Fruit fly (Drosophila melanogaster): Measurements from ENCODE around the gene CG32576.

CG32576 gene

dm6 chrX:16297618-16298017 lies 9.3 kb upstream of the CG32576 start, which contains the start of gene ERp44 (continued):
- TF ChIP-seq CG6683 (GFP tag; optimal IDR thresholded peaks at IDR 0.05) (no peak), Dref (GFP tag; IDR thresholded peaks at IDR 0.05) (no peak), chn (GFP tag; optimal IDR thresholded peaks at IDR 0.05) (no peak), hth (optimal IDR thresholded peaks at IDR 0.05) (no peak), Chrac-16 (GFP tag; optimal IDR thresholded peaks at IDR 0.05) (no peak), dpn (GFP tag; optimal IDR thresholded peaks at IDR 0.05) (no peak), CG4820 (GFP tag; optimal IDR thresholded peaks at IDR 0.05) (no peak)

- TF ChIP-seq TFAM (GFP tag; optimal IDR thresholded peaks at IDR 0.05) (no peak), ems (GFP tag; optimal IDR thresholded peaks at IDR 0.05) (peak; percentile 31), Sry-β (GFP tag; optimal IDR thresholded peaks at IDR 0.05) (no peak), mirr (GFP tag; optimal IDR thresholded peaks at IDR 0.05) (peak; percentile 51), CG4617 (GFP tag; optimal IDR thresholded peaks at IDR 0.05; ENCODE audit: borderline replicate concordance) (peak; percentile 71), dmrt11E (tag; optimal IDR thresholded peaks at IDR 0.05) (no peak), CG17361 (GFP tag; IDR thresholded peaks at IDR 0.05) (no peak; the same call in 2 of the 3 replicates), chif (GFP tag; optimal IDR thresholded peaks at IDR 0.05) (peak in 1 of 2 experiments; percentile 26), fd96Cb (tag; optimal IDR thresholded peaks at IDR 0.05) (no peak), CG1603 (tag; optimal IDR thresholded peaks at IDR 0.05) (peak; percentile 77), cato (GFP tag; optimal IDR thresholded peaks at IDR 0.05; ENCODE audit: borderline replicate concordance) (no peak), Med (GFP tag) (peak; percentile 95), CG7839 (tag; optimal IDR thresholded peaks at IDR 0.05) (no peak), trh (GFP tag; optimal IDR thresholded peaks at IDR 0.05) (no peak), CG33557 (GFP tag; optimal IDR thresholded peaks at IDR 0.05) (no peak), nom (GFP tag; optimal IDR thresholded peaks at IDR 0.05) (no peak), CG3847 (GFP tag; IDR thresholded peaks at IDR 0.05) (peak; percentile 67), peb (GFP tag; IDR thresholded peaks at IDR 0.05) (no peak), CG12155 (GFP tag; optimal IDR thresholded peaks at IDR 0.05) (peak; percentile 53), CG6854 (GFP tag; optimal IDR thresholded peaks at IDR 0.05) (no peak), CG2202 (tag; optimal IDR thresholded peaks at IDR 0.05) (no peak), HLH54F (GFP tag; optimal IDR thresholded peaks at IDR 0.05) (peak; percentile 66), B-H1 (GFP tag; IDR thresholded peaks at IDR 0.05) (no peak), Chrac-16 (GFP tag; optimal IDR thresholded peaks at IDR 0.05) (no peak), al (GFP tag; IDR thresholded peaks at IDR 0.05) (0 out of 2 replicates have a peak, but pooled peaks have one; percentile 10), Ada2b (GFP tag; IDR thresholded peaks at IDR 0.05) (no peak), CG7556 (GFP tag; optimal IDR thresholded peaks at IDR 0.05) (no peak), H15 (GFP tag; IDR thresholded peaks at IDR 0.05) (no peak), Hand (GFP tag; optimal IDR thresholded peaks at IDR 0.05) (no peak), CG13287 (GFP tag; IDR thresholded peaks at IDR 0.05; ENCODE audit: partially characterized antibody) (peak; percentile 82), zen2 (GFP tag; IDR thresholded peaks at IDR 0.05; ENCODE audit: partially characterized antibody) (no peak; the same call in 1 of the 3 replicates), CG2120 (GFP tag; optimal IDR thresholded peaks at IDR 0.05) (peak; percentile 73), yki (optimal IDR thresholded peaks at IDR 0.05) (no peak), Dfd (GFP tag; optimal IDR thresholded peaks at IDR 0.05) (no peak), pum (GFP tag; optimal IDR thresholded peaks at IDR 0.05) (peak; percentile 20), bab2 (GFP tag; optimal IDR thresholded peaks at IDR 0.05) (no peak), CG10431 (GFP tag; optimal IDR thresholded peaks at IDR 0.05) (no peak), CG6791 (GFP tag; IDR thresholded peaks at IDR 0.05; ENCODE audit: partially characterized antibody) (peak; percentile 94), gce (GFP tag; IDR thresholded peaks at IDR 0.05) (no peak), CG7372 (GFP tag; IDR thresholded peaks at IDR 0.05) (peak; percentile 49; the same call in 1 of the 2 replicates), twi (tag; optimal IDR thresholded peaks at IDR 0.05) (no peak), Bteb2 (GFP tag; optimal IDR thresholded peaks at IDR 0.05) (no peak)
Measured at dm6 chrX:16296423-16297292, 8.3 kb upstream of the CG32576 start, which contains the start of gene CG3632. Gene CG3632, plus strand, starts transcription at chrX:16296671.
